Worm (Caenorhabditis elegans): ENCODE results near the gene sma-4.

The sma-4 gene

DNA sequence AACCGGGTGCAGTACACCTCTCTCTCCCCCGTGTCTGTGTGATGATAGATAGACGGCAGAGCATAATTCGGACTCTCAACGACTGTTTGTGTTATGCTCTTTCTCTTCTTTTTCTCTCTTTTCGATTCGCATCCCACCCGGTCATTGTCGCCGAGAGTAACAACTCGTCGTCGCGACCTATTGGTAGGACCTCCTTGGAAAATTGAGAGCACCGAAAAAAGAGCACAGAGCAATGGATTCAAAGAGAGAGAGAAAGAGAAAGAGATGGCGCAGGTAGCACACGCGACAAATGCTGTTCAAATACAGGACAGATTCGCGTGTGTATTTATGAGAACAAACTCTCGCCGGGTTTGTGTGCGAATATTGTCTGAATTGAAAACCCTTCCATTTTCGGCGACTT lies 27.6 kb downstream of the sma-4 start (continued):
- TF ChIP-seq unc-62 (GFP tag; optimal IDR thresholded peaks at IDR 0.05): no peak
- peak; percentile 70 for TF ChIP-seq nhr-71 (tag; optimal IDR thresholded peaks at IDR 0.05)
- 0 out of 2 replicates have a peak, but pooled peaks have one; percentile 2 for TF ChIP-seq nhr-19 (GFP tag; conservative IDR thresholded peaks at IDR 0.05)
- peak in 1 of 2 experiments; percentile 31 for TF ChIP-seq lsy-2 (tag; optimal IDR thresholded peaks at IDR 0.05)
- no peak for TF ChIP-seq irx-1 (tag; optimal IDR thresholded peaks at IDR 0.05)
- TF ChIP-seq unc-86 (tag; optimal IDR thresholded peaks at IDR 0.05): no peak
- TF ChIP-seq rnt-1 (tag; optimal IDR thresholded peaks at IDR 0.05): peak; percentile 18
- peak; percentile 11 for TF ChIP-seq nhr-77 (tag; optimal IDR thresholded peaks at IDR 0.05)
- no peak for TF ChIP-seq ceh-82 (tag; optimal IDR thresholded peaks at IDR 0.05)
- no peak for TF ChIP-seq mef-2 (tag; optimal IDR thresholded peaks at IDR 0.05)
- TF ChIP-seq mdl-1 (tag; optimal IDR thresholded peaks at IDR 0.05): peak in 1 of 2 experiments; percentile 62
- TF ChIP-seq tbx-2 (tag; optimal IDR thresholded peaks at IDR 0.05): peak; percentile 55
- no peak for TF ChIP-seq hlh-4 (tag; optimal IDR thresholded peaks at IDR 0.05)
- TF ChIP-seq pag-3 (tag; optimal IDR thresholded peaks at IDR 0.05; ENCODE audit: borderline replicate concordance, insufficient read depth): no peak

DNA sequence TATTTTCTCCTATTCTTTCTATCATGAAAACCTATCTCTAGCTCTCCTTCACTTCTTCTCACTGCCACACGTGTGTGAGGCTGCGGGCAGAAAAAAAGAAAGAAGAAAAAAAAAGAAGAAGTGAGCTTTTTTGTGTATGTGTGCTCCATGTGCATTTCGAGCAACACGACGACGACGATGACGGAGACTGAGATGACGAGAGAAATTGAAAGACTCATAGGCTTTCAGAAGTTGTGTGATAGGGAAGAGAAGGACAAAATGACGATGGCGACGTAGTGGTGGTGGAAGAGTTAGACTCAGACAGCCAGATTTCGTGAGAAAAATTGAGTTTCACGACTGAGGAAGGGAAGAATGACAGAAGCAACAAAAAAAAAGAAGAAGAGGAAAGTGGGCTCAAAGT lies 29.5 kb downstream of the sma-4 start:
- peak; percentile 34 for TF ChIP-seq sox-4 (tag; optimal IDR thresholded peaks at IDR 0.05)
- peak; percentile 66 to 80 for TF ChIP-seq mdl-1 (tag; optimal IDR thresholded peaks at IDR 0.05)
- peak; percentile 7 for TF ChIP-seq lin-13 (GFP tag; optimal IDR thresholded peaks at IDR 0.05)
- TF ChIP-seq zip-4 (GFP tag; optimal IDR thresholded peaks at IDR 0.05): no peak
- TF ChIP-seq ceh-88 (GFP tag; IDR thresholded peaks at IDR 0.05): 0 out of 2 replicates have a peak, but pooled peaks have one; percentile 26
- TF ChIP-seq unc-130 (tag; optimal IDR thresholded peaks at IDR 0.05): peak; percentile 42
- no peak for TF ChIP-seq unc-98 (GFP tag; IDR thresholded peaks at IDR 0.05)
- TF ChIP-seq pax-3 (tag; optimal IDR thresholded peaks at IDR 0.05): no peak
- peak; percentile 82 for TF ChIP-seq unc-86 (tag; optimal IDR thresholded peaks at IDR 0.05)
- TF ChIP-seq fos-1 (tag; optimal IDR thresholded peaks at IDR 0.05): peak; percentile 40
- peak; percentile 40 for TF ChIP-seq zag-1 (tag; optimal IDR thresholded peaks at IDR 0.05)
- peak; percentile 6 to 33 (median 17) for TF ChIP-seq dpl-1 (GFP tag; optimal IDR thresholded peaks at IDR 0.05)
- TF ChIP-seq nhr-11 (tag; optimal IDR thresholded peaks at IDR 0.05): peak; percentile 3
- TF ChIP-seq lin-14 (GFP tag; optimal IDR thresholded peaks at IDR 0.05): peak; percentile 96
- TF ChIP-seq ztf-11 (tag; optimal IDR thresholded peaks at IDR 0.05): no peak
- TF ChIP-seq irx-1 (tag; optimal IDR thresholded peaks at IDR 0.05): peak; percentile 51
- no peak for TF ChIP-seq pqm-1 (tag; optimal IDR thresholded peaks at IDR 0.05)
- peak; percentile 4 for TF ChIP-seq jun-1 (tag; optimal IDR thresholded peaks at IDR 0.05)
- TF ChIP-seq C34B4.2 (tag; optimal IDR thresholded peaks at IDR 0.05): no peak
- no peak for TF ChIP-seq nhr-12 (tag; optimal IDR thresholded peaks at IDR 0.05)
- no peak for TF ChIP-seq vab-15 (tag; optimal IDR thresholded peaks at IDR 0.05)
- peak in 1 of 2 experiments; percentile 46 for TF ChIP-seq egl-27 (tag; optimal IDR thresholded peaks at IDR 0.05)
- TF ChIP-seq C04F5.9 (tag; optimal IDR thresholded peaks at IDR 0.05): no peak
- TF ChIP-seq isw-1 (GFP tag; IDR thresholded peaks at IDR 0.05): peak; percentile 51
- no peak for TF ChIP-seq lin-15B (tag; optimal IDR thresholded peaks at IDR 0.05)
- peak; percentile 18 for TF ChIP-seq C16A3.4 (tag; optimal IDR thresholded peaks at IDR 0.05)
- no peak for TF ChIP-seq blmp-1 (tag; optimal IDR thresholded peaks at IDR 0.05)
- 0 out of 2 replicates have a peak, but pooled peaks have one; percentile 27 for TF ChIP-seq nhr-19 (GFP tag; conservative IDR thresholded peaks at IDR 0.05)
- TF ChIP-seq ceh-8 (GFP tag; optimal IDR thresholded peaks at IDR 0.05): peak; percentile 12
- TF ChIP-seq mep-1 (tag; optimal IDR thresholded peaks at IDR 0.05): peak; percentile 82
- TF ChIP-seq fkh-4 (tag; optimal IDR thresholded peaks at IDR 0.05; ENCODE audit: borderline replicate concordance): no peak
- peak; percentile 62 for TF ChIP-seq tbx-2 (tag; optimal IDR thresholded peaks at IDR 0.05)
- TF ChIP-seq skn-1 (tag; optimal IDR thresholded peaks at IDR 0.05): peak; percentile 52
- no peak for TF ChIP-seq nhr-85 (tag)
- TF ChIP-seq nhr-77 (tag; optimal IDR thresholded peaks at IDR 0.05): no peak
- TF ChIP-seq ceh-90 (tag; optimal IDR thresholded peaks at IDR 0.05): no peak
- TF ChIP-seq lir-3 (tag; optimal IDR thresholded peaks at IDR 0.05; ENCODE audit: poor library complexity): no peak
- no peak for TF ChIP-seq nhr-90 (tag; optimal IDR thresholded peaks at IDR 0.05; ENCODE audit: poor library complexity)
- TF ChIP-seq efl-3 (GFP tag; optimal IDR thresholded peaks at IDR 0.05): no peak
- 0 out of 2 replicates have a peak, but pooled peaks have one; percentile 49 for TF ChIP-seq mab-9 (GFP tag; IDR thresholded peaks at IDR 0.05)
- TF ChIP-seq fkh-8 (tag; optimal IDR thresholded peaks at IDR 0.05): peak; percentile 93
- no peak for TF ChIP-seq nhr-76 (tag; optimal IDR thresholded peaks at IDR 0.05)
- peak; percentile 88 for TF ChIP-seq nhr-71 (tag; optimal IDR thresholded peaks at IDR 0.05)
